Fruit fly (Drosophila melanogaster): Measurements from ENCODE around the gene CG33189.
A peak's percentile ranks its signal among the peaks of the same experiment; 100 is the strongest.

Gene CG33189

DNA sequence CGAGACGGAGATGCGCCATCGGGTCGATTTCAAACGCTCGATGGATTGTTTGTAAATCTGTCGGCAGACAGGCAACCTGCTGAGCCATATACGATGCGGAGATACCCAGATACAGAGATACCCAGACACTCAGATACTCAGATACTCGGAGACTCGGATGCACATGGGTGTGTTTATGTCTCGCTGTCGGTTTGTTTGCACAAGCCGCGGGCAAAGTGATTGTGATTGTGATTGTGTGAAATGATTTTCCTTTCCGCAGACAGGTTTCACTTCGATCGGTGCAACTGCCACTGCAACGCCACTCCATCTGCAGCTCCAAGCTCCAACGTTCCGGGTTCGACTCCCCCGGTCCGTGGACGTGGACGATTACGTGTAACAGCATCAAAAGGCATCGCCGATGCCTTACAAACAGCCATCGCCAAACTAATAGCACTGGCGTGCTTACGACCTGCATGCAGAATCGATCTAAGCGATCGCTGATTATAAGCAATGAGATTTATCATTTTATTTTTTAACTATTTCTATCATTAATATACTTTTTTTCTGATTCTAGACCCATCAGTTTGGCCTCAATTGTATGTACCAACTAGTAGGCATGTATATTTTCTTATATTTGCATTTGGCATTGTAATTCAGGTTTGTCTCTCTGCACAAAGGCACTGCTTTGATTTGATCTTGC lies 8.3 kb upstream of the CG33189 start (continued):
- TF ChIP-seq gt (GFP tag; IDR thresholded peaks at IDR 0.05) (no peak), prd (optimal IDR thresholded peaks at IDR 0.05) (no peak), prd (GFP tag; IDR thresholded peaks at IDR 0.05) (peak; percentile 69; the same call in 2 of the 3 replicates), run (tag; optimal IDR thresholded peaks at IDR 0.05) (no peak), CG10209 (GFP tag; optimal IDR thresholded peaks at IDR 0.05) (peak; percentile 14), CG18764 (GFP tag; optimal IDR thresholded peaks at IDR 0.05) (no peak), NC2β (GFP tag; optimal IDR thresholded peaks at IDR 0.05) (no peak), CG13775 (GFP tag; optimal IDR thresholded peaks at IDR 0.05) (no peak), tup (GFP tag; optimal IDR thresholded peaks at IDR 0.05) (no peak), Hsf (GFP tag; optimal IDR thresholded peaks at IDR 0.05) (no peak), sna (GFP tag; IDR thresholded peaks at IDR 0.05; ENCODE audit: partially characterized antibody) (no peak), CG18619 (GFP tag; optimal IDR thresholded peaks at IDR 0.05) (no peak), dmrt11E (tag; optimal IDR thresholded peaks at IDR 0.05) (no peak), CG17802 (tag; optimal IDR thresholded peaks at IDR 0.05) (peak; percentile 16), CG34224 (GFP tag; IDR thresholded peaks at IDR 0.05; ENCODE audit: partially characterized antibody) (no peak), Nf-YB (GFP tag; optimal IDR thresholded peaks at IDR 0.05) (peak; percentile 12), knrl (GFP tag; IDR thresholded peaks at IDR 0.05; ENCODE audit: partially characterized antibody) (no peak), CG5180 (GFP tag; optimal IDR thresholded peaks at IDR 0.05) (peak; percentile 30), CG8359 (GFP tag; optimal IDR thresholded peaks at IDR 0.05; ENCODE audit: borderline replicate concordance) (no peak), CG9797 (GFP tag; optimal IDR thresholded peaks at IDR 0.05) (no peak), btn (GFP tag; optimal IDR thresholded peaks at IDR 0.05) (no peak), mld (GFP tag; IDR thresholded peaks at IDR 0.05; ENCODE audit: partially characterized antibody) (no peak), Ets65A (GFP tag) (no peak), cad (GFP tag; optimal IDR thresholded peaks at IDR 0.05) (no peak), CG3281 (GFP tag; optimal IDR thresholded peaks at IDR 0.05) (no peak), Atf6 (GFP tag; IDR thresholded peaks at IDR 0.05) (no peak), CG11085 (GFP tag; IDR thresholded peaks at IDR 0.05) (no peak), tna (GFP tag; IDR thresholded peaks at IDR 0.05; ENCODE audit: partially characterized antibody) (no peak), HLH54F (GFP tag; optimal IDR thresholded peaks at IDR 0.05) (no peak), CG42726 (GFP tag; IDR thresholded peaks at IDR 0.05; ENCODE audit: partially characterized antibody) (no peak), CG7928 (GFP tag; optimal IDR thresholded peaks at IDR 0.05) (no peak), CG2712 (tag; optimal IDR thresholded peaks at IDR 0.05) (peak; percentile 76), Optix (GFP tag; IDR thresholded peaks at IDR 0.05) (peak; percentile 59; the same call in 1 of the 3 replicates), Taf1 (GFP tag; IDR thresholded peaks at IDR 0.05) (no peak), CG11247 (GFP tag; IDR thresholded peaks at IDR 0.05) (peak; percentile 64), Nf-YC (tag; optimal IDR thresholded peaks at IDR 0.05) (no peak), CG9876 (GFP tag; optimal IDR thresholded peaks at IDR 0.05) (no peak), eyg (GFP tag; optimal IDR thresholded peaks at IDR 0.05) (no peak), BEAF-32 (GFP tag; optimal IDR thresholded peaks at IDR 0.05) (no peak), CG12744 (GFP tag; optimal IDR thresholded peaks at IDR 0.05) (no peak), Oli (tag; optimal IDR thresholded peaks at IDR 0.05) (peak; percentile 62), CG7786 (GFP tag; optimal IDR thresholded peaks at IDR 0.05) (no peak), ase (GFP tag; IDR thresholded peaks at IDR 0.05) (peak; percentile 73; the same call in 2 of the 3 replicates), CG14441 (GFP tag; IDR thresholded peaks at IDR 0.05) (peak; percentile 80), D19A (tag; optimal IDR thresholded peaks at IDR 0.05) (peak; percentile 47), CG11456 (GFP tag; IDR thresholded peaks at IDR 0.05) (no peak), CHES-1-like (GFP tag; optimal IDR thresholded peaks at IDR 0.05) (no peak), abd-A (tag; optimal IDR thresholded peaks at IDR 0.05) (peak; percentile 11), Hr78 (GFP tag; optimal IDR thresholded peaks at IDR 0.05) (no peak)

Measured in whole organism, embryonic.